Worm (Caenorhabditis elegans) whole organism, midembryonic: ENCODE data around the gene frpr-12.

Experiments used
- ref-1 ChIP-seq: fragments of 200-800 bp; sonication (Bioruptor generic); conservative IDR thresholded peaks from 2 replicates; pipeline ENCODE4 v1.3.6; 2022; ENCODE audit warnings: missing genetic modification reagents, missing genetic modification characterization, missing compliant biosample characterization
- ztf-23 ChIP-seq: fragments of 200-800 bp; sonication (Bioruptor generic); IDR thresholded peaks from 2 replicates; pipeline ENCODE4 v1.3.6; 2022; ENCODE audit warnings: missing genetic modification reagents, missing genetic modification characterization, missing compliant biosample characterization

ce11 chrV:8927715-8928114, 24.9 kb downstream of the frpr-12 start:
- TF ChIP-seq ref-1, result no peak
- TF ChIP-seq ztf-23 (GFP tag; lab: Robert Waterston, UW), result no peak
